Fruit fly (Drosophila melanogaster): ENCODE data around the gene CG43896.

The CG43896 gene

DNA sequence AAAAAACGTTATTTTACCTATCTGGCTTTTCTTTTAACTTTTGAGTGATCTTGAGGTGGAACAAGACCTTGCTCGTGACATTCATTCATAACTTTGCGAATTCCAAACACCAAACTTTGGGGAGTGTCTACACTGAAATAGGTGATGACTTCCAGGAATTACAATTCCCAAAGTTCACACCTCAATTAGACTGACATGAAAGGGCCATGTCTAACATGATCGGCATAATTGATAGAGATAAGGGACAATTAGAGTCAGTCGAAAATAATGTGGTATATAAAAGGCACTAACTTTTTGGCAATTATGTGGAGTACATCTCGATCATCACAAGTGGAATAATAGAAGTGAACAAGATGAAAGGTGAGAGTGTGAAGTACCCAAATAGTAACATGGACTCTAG, at the start of gene CG43896:
Gene CG43896, plus strand, starts transcription at position 301 of the 400 bp plus-strand sequence.
- TF ChIP-seq noc (tag; optimal IDR thresholded peaks at IDR 0.05), result no peak

DNA sequence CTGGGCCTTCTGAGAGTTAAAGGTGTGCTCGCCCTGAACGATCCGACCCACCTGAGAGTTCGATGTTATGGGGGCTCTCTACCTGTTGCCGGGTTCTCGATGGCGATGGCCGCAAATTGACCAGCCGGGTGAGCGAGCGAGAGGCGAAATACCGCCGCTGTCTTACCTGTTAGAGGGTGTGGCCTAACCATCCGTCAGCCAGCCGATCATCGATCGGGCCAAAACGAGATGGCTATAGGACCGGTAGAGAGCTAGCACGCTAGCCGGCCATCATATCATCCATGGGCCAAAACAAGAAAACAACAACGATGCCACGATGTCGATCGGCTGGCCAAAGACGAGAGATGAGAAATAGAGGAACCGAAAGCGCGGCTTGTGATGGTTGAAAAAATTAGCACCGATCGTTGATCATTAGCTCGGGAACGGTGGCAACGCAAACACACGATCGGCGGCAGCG, 48.6 kb upstream of the CG43896 start, which contains the start of gene byn:
Gene byn, plus strand, starts transcription at position 407 of the 457 bp plus-strand sequence.
- TF ChIP-seq noc (tag; optimal IDR thresholded peaks at IDR 0.05), result no peak

DNA sequence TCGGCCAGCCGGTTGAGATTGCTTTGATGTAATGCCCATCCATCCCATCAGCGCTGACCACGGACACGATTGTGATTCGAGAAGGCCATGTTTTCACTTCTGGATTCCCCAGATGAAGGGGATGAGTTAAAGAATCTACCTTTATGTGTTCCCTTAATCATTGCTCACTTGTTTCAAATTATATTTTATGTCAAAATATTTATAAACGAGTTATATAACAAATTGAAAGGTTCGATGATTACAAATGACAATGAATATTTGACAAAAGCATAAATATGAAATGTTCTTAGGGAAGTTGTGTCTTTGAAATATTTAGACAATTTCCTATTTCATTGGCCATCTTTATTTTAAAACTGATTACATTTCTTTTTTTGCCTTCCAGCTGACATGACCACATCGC, 44.3 kb upstream of the CG43896 start:
- TF ChIP-seq noc (tag; optimal IDR thresholded peaks at IDR 0.05), result no peak

DNA sequence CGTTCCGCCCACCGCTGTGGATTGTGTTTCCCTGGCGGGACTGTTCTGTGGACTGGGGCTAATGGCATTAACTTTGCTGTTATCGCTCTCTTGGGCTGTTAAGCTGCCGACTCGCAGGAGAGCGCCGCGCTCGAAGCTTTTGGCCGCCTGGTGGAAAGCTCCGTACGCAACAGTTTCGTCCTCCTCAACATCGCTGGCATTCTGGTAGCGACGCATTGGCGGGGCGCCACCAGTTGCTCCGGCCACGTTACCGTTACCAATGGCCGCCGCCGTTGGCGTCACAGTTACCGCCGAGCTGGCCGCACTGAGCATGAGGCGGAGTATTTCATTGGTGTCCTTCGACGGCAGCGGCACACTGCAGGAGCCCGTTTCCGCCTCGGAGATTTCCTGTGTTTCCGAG, 38.6 kb upstream of the CG43896 start:
- no peak for TF ChIP-seq noc (tag; optimal IDR thresholded peaks at IDR 0.05)

DNA sequence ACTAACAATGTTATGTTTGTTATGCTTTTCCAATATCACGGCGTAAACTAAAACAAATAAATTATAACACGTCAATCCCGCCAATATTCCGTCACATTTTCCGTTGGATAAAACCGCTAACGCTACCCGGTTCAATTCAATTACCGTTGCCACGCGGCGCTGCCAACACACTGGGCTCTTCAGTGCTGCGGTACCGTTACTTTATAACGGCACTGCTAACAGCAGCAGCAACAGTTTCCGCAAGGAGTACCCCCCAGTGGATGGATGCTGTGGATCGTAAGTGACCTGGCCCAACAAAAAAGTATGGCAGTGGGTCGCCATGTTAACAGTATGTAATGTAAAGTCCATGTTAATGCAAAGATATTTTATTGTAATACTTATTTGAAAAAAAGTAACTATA, 37.2 kb upstream of the CG43896 start, which contains the start of gene CG44837:
Gene CG44837, minus strand, starts transcription at position 157 of the 400 bp plus-strand sequence.
- no peak for TF ChIP-seq noc (tag; optimal IDR thresholded peaks at IDR 0.05)

DNA sequence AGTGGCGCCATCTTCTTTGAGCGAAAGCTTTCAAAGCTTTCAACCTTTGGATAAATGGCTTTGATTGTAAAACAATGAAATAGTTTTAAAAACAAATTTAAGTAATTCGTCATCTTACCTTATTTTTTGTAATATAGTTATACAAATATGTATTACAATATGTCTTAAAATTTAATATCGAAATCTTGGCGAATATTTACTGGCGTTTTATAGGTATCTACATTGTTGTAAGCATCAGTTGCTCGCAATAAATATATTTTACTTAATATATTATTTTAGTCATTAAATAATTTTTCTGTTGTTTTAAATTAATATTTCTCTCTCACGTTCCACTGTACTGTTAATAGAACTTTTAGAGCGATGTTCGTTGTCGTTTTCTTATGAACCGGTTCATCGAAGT, 34.3 kb upstream of the CG43896 start, which contains the start of gene Rpt4R:
Gene Rpt4R, plus strand, starts transcription at position 301 of the 400 bp plus-strand sequence.
- no peak for TF ChIP-seq noc (tag; optimal IDR thresholded peaks at IDR 0.05)

DNA sequence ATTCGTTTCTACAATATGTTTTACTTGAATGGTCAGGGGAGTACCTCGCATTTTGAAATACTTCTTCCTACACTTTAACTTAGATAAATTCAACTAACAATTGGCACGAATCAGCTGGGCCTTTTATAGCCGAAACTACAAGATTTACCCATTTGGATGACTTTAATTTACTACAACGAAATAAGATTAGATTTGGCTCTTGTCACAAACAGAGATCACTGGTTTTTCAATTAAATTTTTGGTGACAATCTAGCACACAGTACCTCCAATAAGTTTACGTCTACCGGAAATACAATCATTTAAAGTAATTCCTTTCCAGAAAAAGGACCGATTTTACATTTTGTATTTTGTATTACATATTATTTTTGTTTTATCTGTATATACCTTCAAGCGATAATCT, 31.2 kb upstream of the CG43896 start, which contains the start of gene CG5883:
Gene CG5883, minus strand, starts transcription at position 101 of the 400 bp plus-strand sequence.
- TF ChIP-seq noc (tag; optimal IDR thresholded peaks at IDR 0.05), result no peak

DNA sequence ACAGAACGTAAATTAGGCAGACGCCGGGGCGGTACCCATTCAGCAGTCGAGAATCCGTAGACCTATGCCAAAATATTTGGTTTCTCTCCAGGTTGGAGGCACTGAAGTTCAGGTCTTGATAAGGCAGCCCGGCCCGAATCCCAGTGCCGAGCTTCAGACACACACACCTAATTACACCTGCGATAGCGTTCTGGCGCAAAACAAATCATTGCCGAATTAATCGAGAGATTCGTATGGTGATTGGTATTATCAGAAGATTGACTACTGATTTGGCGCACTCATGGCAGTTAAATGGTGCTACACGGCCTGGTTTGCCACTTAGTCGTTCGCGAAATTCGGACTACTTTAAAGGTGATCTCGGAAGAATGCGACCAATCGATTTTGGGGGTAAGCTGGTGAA, 28.6 kb upstream of the CG43896 start, which contains the start of gene CG7252:
Gene CG7252, plus strand, starts transcription at position 319 of the 400 bp plus-strand sequence.
- no peak for TF ChIP-seq noc (tag; optimal IDR thresholded peaks at IDR 0.05)

DNA sequence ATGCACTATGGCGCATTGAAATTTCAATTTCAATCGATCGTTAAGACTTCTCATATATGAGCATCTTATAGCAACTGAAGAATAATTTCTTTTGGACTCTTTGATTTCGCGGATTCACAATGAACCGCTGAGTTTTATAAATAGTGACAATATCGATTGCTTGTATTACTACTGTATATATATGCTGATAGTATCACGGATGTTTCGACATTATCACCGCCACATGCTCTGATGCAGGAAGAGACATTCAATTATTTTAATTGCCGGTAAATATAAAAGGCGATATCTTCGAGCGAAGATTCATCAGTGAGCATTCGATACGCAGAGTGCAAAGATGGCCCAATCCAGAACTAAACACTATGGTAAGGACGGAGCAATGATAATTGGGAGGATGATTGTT, 26.4 kb upstream of the CG43896 start, which contains the start of gene CG17826:
Gene CG17826, plus strand, starts transcription at position 301 of the 400 bp plus-strand sequence.
- no peak for TF ChIP-seq noc (tag; optimal IDR thresholded peaks at IDR 0.05)

DNA sequence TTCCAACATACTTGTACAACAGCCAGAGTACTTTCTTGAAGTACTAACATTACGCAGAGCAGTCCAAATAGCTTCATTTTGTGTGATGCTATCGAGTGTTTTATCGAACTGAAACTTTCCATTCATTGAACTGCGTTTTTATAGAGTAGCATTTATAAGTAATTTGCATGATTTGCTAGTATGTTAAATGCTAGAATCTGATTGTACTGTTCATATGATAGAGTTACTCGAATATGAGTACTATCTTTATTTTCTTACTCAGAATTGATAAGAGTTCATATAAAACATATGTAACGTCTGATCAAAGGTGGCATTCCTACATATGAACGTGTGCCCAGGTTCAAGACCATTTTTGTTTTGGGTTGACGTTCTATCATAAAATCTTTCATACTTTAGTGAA, 22.7 kb upstream of the CG43896 start, which contains the start of gene obst-G:
Gene obst-G, minus strand, starts transcription at position 101 of the 400 bp plus-strand sequence.
- TF ChIP-seq noc (tag; optimal IDR thresholded peaks at IDR 0.05), result no peak

DNA sequence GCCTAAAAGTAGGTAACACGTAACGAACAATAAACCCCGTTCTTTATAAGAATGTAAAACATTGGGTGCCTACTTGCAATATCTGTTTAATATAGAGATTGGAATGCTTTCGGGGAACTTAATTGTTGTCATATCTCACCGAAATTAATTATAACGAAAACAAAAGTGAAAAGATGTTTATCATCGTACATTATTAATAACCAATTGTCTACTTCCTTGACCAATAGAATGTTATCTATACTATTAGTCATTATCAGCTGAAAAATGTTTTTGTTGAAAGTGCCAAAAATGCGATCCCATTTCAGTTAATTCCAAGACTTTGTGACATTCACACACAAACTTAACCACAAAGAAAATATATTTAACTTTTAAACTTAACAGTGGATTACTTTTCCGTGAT, 22.1 kb upstream of the CG43896 start, which contains the start of gene CG7248:
Gene CG7248, plus strand, starts transcription at position 301 of the 400 bp plus-strand sequence.
- TF ChIP-seq noc (tag; optimal IDR thresholded peaks at IDR 0.05), result no peak

DNA sequence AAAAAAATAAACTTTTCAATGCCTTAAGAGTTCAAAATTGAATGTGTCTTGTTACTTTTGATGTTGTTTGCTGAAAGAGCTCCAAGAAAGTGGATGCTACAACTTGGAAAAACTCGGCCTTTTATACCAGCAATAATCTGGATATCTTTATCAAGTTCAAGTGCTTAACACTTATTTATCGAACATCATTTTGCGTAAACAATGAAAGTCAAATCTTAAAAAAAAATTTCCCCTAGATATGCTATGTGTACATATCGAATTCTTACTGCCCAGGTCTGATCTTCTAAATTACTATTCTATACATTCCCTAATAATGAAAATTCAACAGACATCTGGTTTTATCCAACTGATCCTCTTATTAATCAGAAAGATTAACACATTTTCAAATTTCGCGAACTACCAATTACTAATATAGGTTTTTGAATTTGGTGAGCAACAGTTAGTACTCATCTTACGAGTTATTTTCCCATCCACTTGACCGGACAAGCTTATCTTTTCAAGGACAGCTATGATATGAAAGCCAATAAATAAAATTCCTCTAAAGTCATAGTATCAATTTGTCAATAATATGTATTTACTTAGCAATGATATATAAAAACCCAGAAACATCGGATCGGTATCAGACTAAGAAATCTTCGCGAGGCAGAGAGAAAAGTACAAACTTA, 18.1 kb upstream of the CG43896 start, which contains the start of the genes CG11570 and CG43294:
Gene CG11570, minus strand, starts transcription at position 101 of the 665 bp plus-strand sequence.
Gene CG43294, plus strand, starts transcription at position 615 of the 665 bp plus-strand sequence.
- no peak for TF ChIP-seq noc (tag; optimal IDR thresholded peaks at IDR 0.05)

DNA sequence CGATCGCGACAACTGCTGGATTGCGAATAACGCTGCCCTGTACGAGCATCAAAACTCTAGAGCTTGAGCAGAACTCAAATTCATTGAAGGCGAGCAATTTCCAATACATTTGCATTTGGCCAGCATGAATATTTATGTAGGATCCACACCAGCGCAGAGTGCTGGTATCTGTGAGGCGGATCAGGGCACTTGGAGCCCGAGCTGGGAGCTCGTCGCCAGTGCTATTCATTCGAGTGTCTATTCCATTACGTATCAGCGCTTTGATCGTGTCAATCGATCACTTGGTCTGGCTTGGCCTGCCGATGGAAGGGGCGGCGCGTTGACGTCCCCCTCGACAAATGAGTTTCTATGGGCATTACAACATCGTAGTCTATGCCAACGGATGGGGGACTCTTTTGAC, 9.8 kb upstream of the CG43896 start, which contains the start of gene prc:
Gene prc, minus strand, starts transcription at position 28 of the 400 bp plus-strand sequence.
- no peak for TF ChIP-seq noc (tag; optimal IDR thresholded peaks at IDR 0.05)

DNA sequence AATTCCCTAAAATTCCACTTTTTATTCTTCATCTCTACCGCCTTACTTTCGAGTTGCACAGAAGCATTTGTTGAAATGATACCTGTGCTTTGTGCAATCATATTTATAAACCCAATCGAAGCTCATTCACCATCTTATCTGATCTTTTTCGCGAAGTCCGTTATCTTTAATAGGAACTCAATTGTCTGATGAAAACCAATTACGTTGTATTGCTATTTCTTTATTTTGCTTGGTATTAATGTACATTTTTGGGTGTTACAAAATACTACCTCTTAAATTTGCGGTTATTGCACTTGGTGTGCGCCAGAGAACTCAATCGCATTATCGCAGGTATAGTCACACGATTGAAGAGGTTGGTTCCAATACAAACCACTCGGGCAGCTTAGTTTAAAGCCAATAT, 3.0 kb upstream of the CG43896 start, which contains the start of gene Muc68E:
Gene Muc68E, minus strand, starts transcription at position 101 of the 400 bp plus-strand sequence.
- no peak for TF ChIP-seq noc (tag; optimal IDR thresholded peaks at IDR 0.05)

DNA sequence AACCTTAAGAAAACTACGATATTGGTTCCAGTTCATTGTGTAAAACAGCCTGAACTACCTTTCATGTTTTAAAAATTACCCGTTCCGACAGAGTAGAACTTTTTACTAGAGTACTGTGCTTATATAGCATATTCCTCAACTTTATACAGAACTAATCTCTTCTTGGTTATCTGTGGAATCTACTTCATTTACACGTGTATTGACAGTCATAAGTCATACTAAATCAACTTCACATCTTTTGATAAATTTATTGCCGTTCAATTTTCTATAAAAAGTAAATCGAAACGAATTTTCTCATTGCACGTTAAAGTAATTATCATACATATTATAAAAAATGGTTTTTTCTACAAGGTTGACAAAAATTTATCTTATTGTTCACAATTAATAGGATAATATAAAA, 2.2 kb upstream of the CG43896 start, which contains the start of gene CG42397:
Gene CG42397, minus strand, starts transcription at position 101 of the 400 bp plus-strand sequence.
- TF ChIP-seq noc (tag; optimal IDR thresholded peaks at IDR 0.05), result no peak

DNA sequence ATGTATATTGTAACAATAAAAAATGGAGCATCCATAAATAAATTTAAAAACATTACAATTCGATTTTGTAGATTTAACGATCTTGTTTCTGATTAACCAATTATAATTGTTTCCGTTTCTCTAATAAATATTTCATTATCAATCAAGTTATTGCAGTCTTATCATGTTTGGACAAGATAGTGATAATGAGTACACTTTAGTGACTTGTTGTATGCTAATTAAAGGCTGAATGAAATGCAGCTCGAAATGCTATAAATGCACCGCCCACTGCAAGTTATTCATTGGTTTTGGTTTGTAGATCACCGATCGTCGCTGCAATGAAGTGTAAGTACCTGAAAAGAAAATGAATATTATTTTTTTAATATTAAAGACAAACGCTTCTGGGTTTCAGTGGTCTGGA, 1.3 kb upstream of the CG43896 start, which contains the start of gene CG14125:
Gene CG14125, plus strand, starts transcription at position 301 of the 400 bp plus-strand sequence.
- no peak for TF ChIP-seq noc (tag; optimal IDR thresholded peaks at IDR 0.05)
